Fruit fly (Drosophila melanogaster) Kc167 (cell line): ENCODE data around the gene bsf.

Source experiments
- Myc ChIP-seq: fragments of >200 bp; optimal IDR thresholded peaks from 2 replicates; lab custom pipeline; 2017; ENCODE audit warnings: missing external identifiers
- Sin3A ChIP-seq: fragments of >200 bp; optimal IDR thresholded peaks from 2 replicates; lab custom pipeline; 2018; ENCODE audit warnings: missing external identifiers
- h ChIP-seq: fragments of >200 bp; optimal IDR thresholded peaks from 3 replicates; lab custom pipeline; 2018; ENCODE audit warnings: missing external identifiers
- psq ChIP-seq: fragments of >200 bp; optimal IDR thresholded peaks from 2 replicates; lab custom pipeline; 2017; ENCODE audit warnings: missing external identifiers

DNA sequence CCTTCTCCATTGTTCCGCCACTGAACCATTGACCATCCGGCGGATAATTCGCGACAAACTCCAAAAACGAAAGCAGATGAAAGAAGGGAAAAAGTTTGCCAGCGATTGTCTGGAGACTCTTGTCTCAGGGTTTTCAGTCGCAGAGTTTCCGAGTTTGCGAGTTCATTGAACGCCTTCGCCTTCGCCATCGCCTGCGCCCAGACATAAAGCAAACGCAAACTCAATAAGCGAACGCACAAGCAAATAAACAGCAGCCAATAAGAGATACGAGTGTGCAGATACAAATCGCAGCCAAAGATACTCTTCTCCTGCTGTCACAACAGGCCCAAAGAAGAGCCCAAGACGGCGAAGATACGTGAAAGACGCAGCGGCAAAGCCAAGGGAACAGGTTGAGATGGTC is 12.3 kb upstream of the bsf start:
- TF ChIP-seq psq (lab: Kevin White, UChicago) (no peak), Myc (no peak), Sin3A (lab: Kevin White, UChicago) (no peak), h (lab: Kevin White, UChicago) (no peak)
